Fruit fly (Drosophila melanogaster) whole organism, embryonic: ENCODE results near the gene CG43121.

Experiments
- Asciz ChIP-seq: fragments of 200-800 bp; sonication (Bioruptor generic); optimal IDR thresholded peaks from 2 replicates; lab custom pipeline; 2017; ENCODE audit warnings: missing biosample characterization, mild to moderate bottlenecking, missing genetic modification characterization, missing genetic modification reagents
- Atf6 ChIP-seq: fragments of 200-800 bp; sonication (Bioruptor generic); IDR thresholded peaks from 2 replicates; pipeline ENCODE4 v1.3.6; 2022; ENCODE audit warnings: missing biosample characterization, missing genetic modification characterization
- CG10654 ChIP-seq: fragments of 200-800 bp; sonication (Bioruptor generic); optimal IDR thresholded peaks from 2 replicates; lab custom pipeline; 2016; ENCODE audit warnings: missing biosample characterization, missing genetic modification characterization
- CG10959 ChIP-seq: fragments of 200-800 bp; sonication (Bioruptor generic); IDR thresholded peaks from 2 replicates; pipeline ENCODE4 v1.3.6; 2022; ENCODE audit warnings: missing biosample characterization, missing genetic modification characterization
- CG10979 ChIP-seq: fragments of 200-800 bp; sonication (Bioruptor generic); optimal IDR thresholded peaks from 2 replicates; lab custom pipeline; 2018; ENCODE audit warnings: missing biosample characterization, mild to moderate bottlenecking, missing genetic modification characterization, moderate library complexity
- CG12219 ChIP-seq: fragments of 200-800 bp; sonication (Bioruptor generic); optimal IDR thresholded peaks from 3 replicates; lab custom pipeline; 2018; ENCODE audit warnings: missing biosample characterization, mild to moderate bottlenecking, missing genetic modification characterization
- CG12391 ChIP-seq: fragments of 200-800 bp; sonication (Bioruptor generic); optimal IDR thresholded peaks from 3 replicates; lab custom pipeline; 2018; ENCODE audit warnings: missing biosample characterization, mild to moderate bottlenecking, missing genetic modification characterization, moderate library complexity
- CG13287 ChIP-seq: fragments of 200-800 bp; sonication (Bioruptor generic); IDR thresholded peaks from 2 replicates; pipeline ENCODE4 v1.3.6; 2022; ENCODE audit warnings: missing biosample characterization, missing genetic modification characterization; ENCODE audit not compliant: partially characterized antibody
- CG14014 ChIP-seq: fragments of 200-800 bp; sonication (Bioruptor generic); IDR thresholded peaks from 2 replicates; pipeline ENCODE4 v1.3.6; 2022; ENCODE audit warnings: missing biosample characterization, missing genetic modification characterization
- CG14710 ChIP-seq: fragments of 200-800 bp; sonication (Bioruptor generic); optimal IDR thresholded peaks from 3 replicates; lab custom pipeline; 2019; ENCODE audit warnings: missing biosample characterization, mild to moderate bottlenecking, missing genetic modification characterization, moderate library complexity
- CG15269 ChIP-seq: fragments of 200-800 bp; sonication (Bioruptor generic); optimal IDR thresholded peaks from 2 replicates; lab custom pipeline; 2018; ENCODE audit warnings: missing biosample characterization, mild to moderate bottlenecking, missing genetic modification characterization, moderate library complexity
- CG17612 ChIP-seq: fragments of 200-800 bp; sonication (Bioruptor generic); IDR thresholded peaks from 2 replicates; pipeline ENCODE4 v1.3.6; 2022; ENCODE audit warnings: missing biosample characterization, missing genetic modification characterization
- CG2678 ChIP-seq: fragments of 200-800 bp; sonication (Bioruptor generic); optimal IDR thresholded peaks from 3 replicates; lab custom pipeline; 2019; ENCODE audit warnings: missing biosample characterization, mild to moderate bottlenecking, missing genetic modification characterization, moderate library complexity
- CG6254 ChIP-seq: fragments of 200-800 bp; sonication (Bioruptor generic); optimal IDR thresholded peaks from 3 replicates; lab custom pipeline; 2017; ENCODE audit warnings: mild to moderate bottlenecking, missing biosample characterization, missing genetic modification reagents, missing genetic modification characterization
- CG6683 ChIP-seq: fragments of 200-800 bp; sonication (Bioruptor generic); optimal IDR thresholded peaks from 2 replicates; lab custom pipeline; 2017; ENCODE audit warnings: missing biosample characterization, mild to moderate bottlenecking, missing genetic modification characterization, missing genetic modification reagents
- CG7556 ChIP-seq: fragments of 200-800 bp; sonication (Bioruptor generic); optimal IDR thresholded peaks from 2 replicates; lab custom pipeline; 2017; ENCODE audit warnings: missing biosample characterization, mild to moderate bottlenecking, missing genetic modification characterization
- CG7786 ChIP-seq: fragments of 200-800 bp; sonication (Bioruptor generic); optimal IDR thresholded peaks from 2 replicates; lab custom pipeline; 2016; ENCODE audit warnings: missing biosample characterization, missing genetic modification characterization
- CG8924 ChIP-seq: fragments of 200-800 bp; optimal IDR thresholded peaks from 3 replicates; lab custom pipeline; 2019; ENCODE audit warnings: missing biosample characterization, mild to moderate bottlenecking, missing genetic modification characterization, moderate library complexity
- CG9727 ChIP-seq: fragments of 200-800 bp; sonication (Bioruptor generic); optimal IDR thresholded peaks from 3 replicates; lab custom pipeline; 2017; ENCODE audit warnings: missing biosample characterization, mild to moderate bottlenecking, missing genetic modification characterization
- CHES-1-like ChIP-seq: fragments of 200-800 bp; sonication (Bioruptor generic); optimal IDR thresholded peaks from 2 replicates; lab custom pipeline; 2016; ENCODE audit warnings: missing biosample characterization, missing genetic modification characterization
- Camta ChIP-seq: fragments of 200-800 bp; sonication (Bioruptor generic); optimal IDR thresholded peaks from 2 replicates; lab custom pipeline; 2016; ENCODE audit warnings: missing biosample characterization, missing genetic modification characterization
- Dbx ChIP-seq: fragments of 200-800 bp; sonication (Bioruptor generic); IDR thresholded peaks from 3 replicates; pipeline ENCODE4 v1.3.6; 2022; ENCODE audit warnings: missing biosample characterization, missing genetic modification characterization
- Doc2 ChIP-seq: fragments of 200-800 bp; sonication (Bioruptor generic); IDR thresholded peaks from 2 replicates; pipeline ENCODE4 v1.3.6; 2022; ENCODE audit warnings: missing biosample characterization, missing genetic modification characterization
- NK7.1 ChIP-seq: fragments of 200-800 bp; sonication (Bioruptor generic); optimal IDR thresholded peaks from 3 replicates; lab custom pipeline; 2016; ENCODE audit warnings: missing biosample characterization, missing genetic modification characterization
- Oli ChIP-seq: fragments of 200-800 bp; sonication (Bioruptor generic); optimal IDR thresholded peaks from 2 replicates; lab custom pipeline; 2018; ENCODE audit warnings: missing biosample characterization, mild to moderate bottlenecking, missing genetic modification characterization, moderate library complexity
- Sox102F ChIP-seq: fragments of 200-800 bp; sonication (Bioruptor generic); optimal IDR thresholded peaks from 2 replicates; lab custom pipeline; 2018; ENCODE audit warnings: missing biosample characterization, mild to moderate bottlenecking, missing genetic modification characterization, moderate library complexity
- ab ChIP-seq: fragments of 200-800 bp; sonication (Bioruptor generic); optimal IDR thresholded peaks from 2 replicates; lab custom pipeline; 2016; ENCODE audit warnings: missing biosample characterization, missing genetic modification characterization
- bigmax ChIP-seq: fragments of 200-800 bp; sonication (Bioruptor generic); optimal IDR thresholded peaks from 2 replicates; lab custom pipeline; 2018; ENCODE audit warnings: missing biosample characterization, mild to moderate bottlenecking, missing genetic modification characterization
- chinmo ChIP-seq: fragments of 200-800 bp; sonication (Bioruptor generic); IDR thresholded peaks from 4 replicates; pipeline ENCODE4 v1.3.6; 2022; ENCODE audit warnings: missing biosample characterization, missing genetic modification characterization; ENCODE audit not compliant: partially characterized antibody
- da ChIP-seq: fragments of 200-800 bp; sonication (Bioruptor generic); optimal IDR thresholded peaks from 2 replicates; lab custom pipeline; 2016; ENCODE audit warnings: missing biosample characterization, missing genetic modification characterization
- dmrt11E ChIP-seq: fragments of 200-800 bp; sonication (Bioruptor generic); optimal IDR thresholded peaks from 3 replicates; lab custom pipeline; 2018; ENCODE audit warnings: missing biosample characterization, mild to moderate bottlenecking, missing genetic modification characterization, moderate library complexity
- gce ChIP-seq: fragments of 200-800 bp; sonication (Bioruptor generic); IDR thresholded peaks from 3 replicates; pipeline ENCODE4 v1.3.6; 2022; ENCODE audit warnings: missing biosample characterization, missing genetic modification characterization
- gcm2 ChIP-seq: fragments of 200-800 bp; sonication (Bioruptor generic); optimal IDR thresholded peaks from 2 replicates; lab custom pipeline; 2016; ENCODE audit warnings: missing biosample characterization, missing genetic modification characterization
- gsb ChIP-seq: fragments of 200-800 bp; sonication (Bioruptor generic); IDR thresholded peaks from 2 replicates; pipeline ENCODE4 v1.3.6; 2022; ENCODE audit warnings: missing biosample characterization, missing genetic modification characterization
- hb ChIP-seq: fragments of 200-800 bp; sonication (Bioruptor generic); IDR thresholded peaks from 3 replicates; pipeline ENCODE4 v1.3.6; 2022; ENCODE audit warnings: missing biosample characterization, missing genetic modification characterization; ENCODE audit not compliant: partially characterized antibody
- nerfin-2 ChIP-seq: fragments of 200-800 bp; sonication (Bioruptor generic); IDR thresholded peaks from 2 replicates; pipeline ENCODE4 v1.3.6; 2022; ENCODE audit warnings: missing biosample characterization, missing genetic modification characterization; ENCODE audit not compliant: partially characterized antibody
- nom ChIP-seq: fragments of 200-800 bp; sonication (Bioruptor generic); optimal IDR thresholded peaks from 2 replicates; lab custom pipeline; 2017; ENCODE audit warnings: missing biosample characterization, missing genetic modification characterization, mild to moderate bottlenecking, moderate library complexity, missing genetic modification reagents
- pfk ChIP-seq: fragments of 200-800 bp; sonication (Bioruptor generic); optimal IDR thresholded peaks from 2 replicates; lab custom pipeline; 2018; ENCODE audit warnings: missing biosample characterization, mild to moderate bottlenecking, missing genetic modification characterization, moderate library complexity
- phol ChIP-seq: fragments of 200-800 bp; sonication (Bioruptor generic); optimal IDR thresholded peaks from 3 replicates; lab custom pipeline; 2018; ENCODE audit warnings: missing biosample characterization, mild to moderate bottlenecking, missing genetic modification characterization, moderate library complexity
- prd ChIP-seq, 3 experiments: fragments of >200 bp in 2 of 3; fragments of 200-800 bp in 1 of 3; sonication (Bioruptor generic) in 1 of 3; optimal IDR thresholded peaks in 2 of 3; IDR thresholded peaks in 1 of 3; 2 replicates in 2 of 3; 3 replicates in 1 of 3; pipeline versions ENCODE4 v1.3.6 to Lab custom; 2017 to 2022; ENCODE audit warnings: missing biosample characterization in 1 of 3, missing genetic modification characterization in 1 of 3
- pum ChIP-seq: fragments of 200-800 bp; sonication (Bioruptor generic); optimal IDR thresholded peaks from 2 replicates; lab custom pipeline; 2016; ENCODE audit warnings: missing biosample characterization, missing genetic modification characterization
- sens-2 ChIP-seq: fragments of 200-800 bp; sonication (Bioruptor generic); IDR thresholded peaks from 2 replicates; pipeline ENCODE4 v1.3.6; 2022; ENCODE audit warnings: missing biosample characterization, missing genetic modification characterization
- so ChIP-seq: fragments of 200-800 bp; sonication (Bioruptor generic); IDR thresholded peaks from 3 replicates; pipeline ENCODE4 v1.3.6; 2022; ENCODE audit warnings: missing biosample characterization, missing genetic modification characterization
- tap ChIP-seq: fragments of 200-800 bp; optimal IDR thresholded peaks from 3 replicates; lab custom pipeline; 2019; ENCODE audit warnings: missing biosample characterization, mild to moderate bottlenecking, missing genetic modification characterization, moderate library complexity
- ttk ChIP-seq: fragments of 200-800 bp; sonication (Bioruptor generic); IDR thresholded peaks from 2 replicates; pipeline ENCODE4 v2.1.2; 2022; ENCODE audit warnings: missing biosample characterization, missing genetic modification characterization
- usp ChIP-seq: fragments of >200 bp; optimal IDR thresholded peaks from 2 replicates; lab custom pipeline; 2017; ENCODE audit warnings: missing biosample characterization, missing genetic modification characterization
- yki ChIP-seq: fragments of >200 bp; optimal IDR thresholded peaks from 3 replicates; lab custom pipeline; 2018
- zf30C ChIP-seq: fragments of 200-800 bp; sonication (Bioruptor generic); optimal IDR thresholded peaks from 3 replicates; lab custom pipeline; 2018; ENCODE audit warnings: missing biosample characterization, mild to moderate bottlenecking, missing genetic modification characterization

The CG43121 gene

DNA sequence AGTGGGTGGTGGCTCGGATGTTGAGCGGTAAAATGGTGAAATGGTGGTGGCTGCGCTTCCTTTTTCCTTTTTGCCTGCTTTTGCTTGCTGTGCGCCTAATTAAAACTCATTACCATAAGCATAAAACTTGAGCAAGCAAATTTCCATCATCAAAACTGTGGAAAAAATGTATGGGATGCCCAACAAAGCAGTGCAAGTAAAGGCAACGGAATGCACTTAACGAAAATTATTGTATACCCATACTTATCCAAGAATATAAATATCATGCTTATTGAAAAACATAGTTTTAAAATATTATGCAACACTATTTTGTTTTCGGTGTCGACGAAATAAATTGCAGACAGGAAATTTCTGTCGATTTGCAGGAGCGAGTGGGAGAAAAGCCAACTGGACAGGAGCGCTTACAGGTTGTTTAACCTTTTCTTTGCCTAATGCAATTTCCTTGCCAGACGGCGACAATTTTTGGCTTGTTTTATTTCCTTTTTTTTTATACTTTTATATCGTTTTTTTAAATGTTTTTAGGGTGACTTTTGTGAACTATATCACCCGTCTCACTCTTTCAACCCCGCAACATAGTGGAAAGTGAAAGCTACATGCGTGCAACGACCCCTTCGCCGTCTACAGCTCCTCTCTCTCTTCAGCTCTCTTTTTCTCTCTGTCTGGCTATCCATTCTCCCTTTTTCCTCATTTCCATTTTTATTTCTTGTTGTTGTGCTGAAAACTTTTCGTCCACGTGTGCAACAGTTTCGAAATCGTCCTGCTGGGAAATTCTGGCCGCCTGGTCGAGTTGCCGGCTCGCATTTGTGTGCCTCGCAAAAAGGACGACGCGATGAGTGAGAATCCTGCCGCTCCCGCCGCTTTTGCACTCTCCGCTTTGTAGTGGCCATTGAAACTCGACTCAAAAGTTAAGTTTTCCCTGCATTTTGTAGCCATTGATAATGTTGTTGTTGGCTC, 12.0 kb downstream of the CG43121 start (continued):
- TF ChIP-seq CG9727 (GFP tag; lab: Kevin White, UChicago) (no peak), CG10959 (GFP tag; lab: Robert Waterston, UW) (no peak), CG6254 (no peak), ttk (GFP tag; lab: Robert Waterston, UW) (no peak), CG6683 (GFP tag; lab: Kevin White, UChicago) (no peak), CG8924 (no peak), CG12219 (GFP tag; lab: Kevin White, UChicago) (no peak), CG12391 (tag; lab: Kevin White, UChicago) (peak; percentile 14), yki (lab: Kevin White, UChicago) (no peak), CG7556 (peak; percentile 31), pfk (no peak), dmrt11E (tag; lab: Kevin White, UChicago) (peak; percentile 1), da (GFP tag; lab: Kevin White, UChicago) (no peak), CG14710 (tag; lab: Kevin White, UChicago) (no peak), sens-2 (GFP tag; lab: Robert Waterston, UW) (no peak), hb (GFP tag; lab: Robert Waterston, UW) (0 out of 3 replicates have a peak, but pooled peaks have one; percentile 12), NK7.1 (no peak), phol (tag; lab: Kevin White, UChicago) (peak; percentile 35), gcm2 (no peak), CG10979 (tag; lab: Kevin White, UChicago) (peak; percentile 39), CG7786 (no peak), CG10654 (GFP tag; lab: Kevin White, UChicago) (no peak), prd (optimal IDR thresholded peaks at IDR 0.05; lab: Kevin White, UChicago) (no peak), prd (GFP tag; IDR thresholded peaks at IDR 0.05; lab: Robert Waterston, UW) (no peak), CG2678 (tag; lab: Kevin White, UChicago) (no peak), bigmax (GFP tag; lab: Kevin White, UChicago) (no peak), chinmo (GFP tag; lab: Robert Waterston, UW) (0 out of 4 replicates have a peak, but pooled peaks have one; percentile 24), nom (no peak), CG17612 (GFP tag; lab: Robert Waterston, UW) (no peak), CG15269 (tag; lab: Kevin White, UChicago) (no peak), CG13287 (peak; percentile 16; the same call in 1 of the 2 replicates), Camta (GFP tag; lab: Kevin White, UChicago) (no peak), Oli (peak; percentile 13), Atf6 (no peak), usp (GFP tag; lab: Kevin White, UChicago) (no peak), Asciz (GFP tag; lab: Kevin White, UChicago) (no peak), Dbx (GFP tag; lab: Robert Waterston, UW) (no peak), gce (GFP tag; lab: Robert Waterston, UW) (no peak), Sox102F (GFP tag; lab: Kevin White, UChicago) (peak; percentile 2), ab (no peak), nerfin-2 (GFP tag; lab: Robert Waterston, UW) (no peak), so (GFP tag; lab: Robert Waterston, UW) (no peak), tap (no peak), gsb (GFP tag; lab: Robert Waterston, UW) (no peak), CHES-1-like (no peak), Doc2 (GFP tag; lab: Robert Waterston, UW) (no peak), pum (GFP tag; lab: Kevin White, UChicago) (no peak), CG14014 (GFP tag; lab: Robert Waterston, UW) (no peak), zf30C (GFP tag; lab: Kevin White, UChicago) (no peak)
